Worm (Caenorhabditis elegans) whole organism, young adult: Measurements from ENCODE around the gene Y46G5A.47.

ENCODE experiments used
- D2030.7 ChIP-seq: fragments of 200-800 bp; sonication (Bioruptor generic); IDR thresholded peaks from 2 replicates; pipeline ENCODE4 v1.3.6; 2022; ENCODE audit warnings: missing genetic modification reagents, missing genetic modification characterization, missing compliant biosample characterization
- F23B12.7 ChIP-seq: sonication (generic microtip); optimal IDR thresholded peaks from 2 replicates; lab custom pipeline; 2017; ENCODE audit warnings: missing genetic modification characterization, mild to moderate bottlenecking, missing compliant biosample characterization, antibody characterized with exemption, moderate library complexity; ENCODE audit not compliant: insufficient read depth
- F33H1.4 ChIP-seq: fragments of 200-800 bp; sonication (Bioruptor generic); IDR thresholded peaks from 2 replicates; pipeline ENCODE4 v1.3.6; 2022; ENCODE audit warnings: missing genetic modification reagents, missing genetic modification characterization, missing compliant biosample characterization
- F49E8.2 ChIP-seq: sonication (generic microtip); optimal IDR thresholded peaks from 3 replicates; lab custom pipeline; 2017; ENCODE audit warnings: missing genetic modification characterization, mild to moderate bottlenecking, missing compliant biosample characterization, antibody characterized with exemption, moderate library complexity; ENCODE audit not compliant: insufficient read depth
- F57A8.1 ChIP-seq: fragments of 200-800 bp; sonication (Bioruptor generic); optimal IDR thresholded peaks from 2 replicates; lab custom pipeline; 2018; ENCODE audit warnings: mild to moderate bottlenecking, missing genetic modification characterization, moderate library complexity, missing compliant biosample characterization
- Y53F4B.3 ChIP-seq: fragments of 200-800 bp; sonication (Bioruptor generic); IDR thresholded peaks from 2 replicates; pipeline ENCODE4 v1.3.6; 2022; ENCODE audit warnings: missing genetic modification reagents, missing genetic modification characterization, missing compliant biosample characterization
- Y53G8AR.9 ChIP-seq: fragments of 200-800 bp; sonication (Bioruptor generic); conservative IDR thresholded peaks from 2 replicates; pipeline ENCODE4 v1.3.6; 2022; ENCODE audit warnings: missing genetic modification reagents, missing genetic modification characterization, missing compliant biosample characterization
- Y67H2A.10 ChIP-seq: fragments of 200-800 bp; sonication (Bioruptor generic); conservative IDR thresholded peaks from 2 replicates; pipeline ENCODE4 v1.3.6; 2022; ENCODE audit warnings: missing genetic modification reagents, missing genetic modification characterization, missing compliant biosample characterization
- Y95B8A.8 ChIP-seq: fragments of 200-800 bp; sonication (Bioruptor generic); IDR thresholded peaks from 2 replicates; pipeline ENCODE4 v1.3.6; 2022; ENCODE audit warnings: missing genetic modification reagents, missing genetic modification characterization, missing compliant biosample characterization
- ZK185.1 ChIP-seq: sonication (generic microtip); optimal IDR thresholded peaks from 2 replicates; lab custom pipeline; 2016; ENCODE audit warnings: mild to moderate bottlenecking, missing genetic modification characterization, missing compliant biosample characterization; ENCODE audit not compliant: poor library complexity, severe bottlenecking
- ama-1 ChIP-seq, 3 experiments: fragments of 150-350 bp in 1 of 3; sonication (generic microtip) in 2 of 3; optimal IDR thresholded peaks; 2 replicates each; lab custom pipeline; 2014 to 2018; ENCODE audit warnings: missing biosample characterization in 2 of 3, missing genetic modification characterization in 2 of 3, missing genetic modification reagents in 2 of 3
- atf-7 ChIP-seq: sonication (generic microtip); optimal IDR thresholded peaks from 2 replicates; lab custom pipeline; 2017; ENCODE audit warnings: mild to moderate bottlenecking, missing genetic modification characterization, missing compliant biosample characterization
- attf-3 ChIP-seq: fragments of 200-800 bp; sonication (Bioruptor generic); conservative IDR thresholded peaks from 2 replicates; pipeline ENCODE4 v1.3.6; 2022; ENCODE audit warnings: missing genetic modification reagents, missing genetic modification characterization, missing compliant biosample characterization
- bed-2 ChIP-seq: fragments of 200-800 bp; sonication (Bioruptor generic); IDR thresholded peaks from 2 replicates; pipeline ENCODE4 v1.3.6; 2022; ENCODE audit warnings: missing genetic modification reagents, missing genetic modification characterization, missing compliant biosample characterization
- ccch-3 ChIP-seq: fragments of 200-800 bp; sonication (Bioruptor generic); optimal IDR thresholded peaks from 2 replicates; lab custom pipeline; 2018; ENCODE audit warnings: mild to moderate bottlenecking, missing genetic modification characterization, missing compliant biosample characterization
- cebp-1 ChIP-seq, 2 experiments: fragments of 200-800 bp in 1 of 2; sonication (Bioruptor generic) in 1 of 2; sonication (generic microtip) in 1 of 2; IDR thresholded peaks in 1 of 2; optimal IDR thresholded peaks in 1 of 2; 2 replicates each; pipeline versions ENCODE4 v1.3.6 to Lab custom; 2017 to 2022; ENCODE audit warnings: missing compliant biosample characterization in 2 of 2, missing genetic modification characterization in 2 of 2, mild to moderate bottlenecking in 1 of 2, missing genetic modification reagents in 1 of 2, moderate library complexity in 1 of 2
- ceh-27 ChIP-seq: fragments of 200-800 bp; sonication (Bioruptor generic); optimal IDR thresholded peaks from 2 replicates; lab custom pipeline; 2018; ENCODE audit warnings: mild to moderate bottlenecking, missing genetic modification characterization, moderate library complexity, missing compliant biosample characterization
- ceh-40 ChIP-seq: fragments of 200-800 bp; sonication (Bioruptor generic); IDR thresholded peaks from 2 replicates; pipeline ENCODE4 v1.3.6; 2022; ENCODE audit warnings: missing genetic modification characterization, missing compliant biosample characterization
- dox-1 ChIP-seq: fragments of 200-800 bp; sonication (Bioruptor generic); IDR thresholded peaks from 2 replicates; pipeline ENCODE4 v1.3.6; 2022; ENCODE audit warnings: missing genetic modification reagents, missing genetic modification characterization, missing compliant biosample characterization
- dpff-1 ChIP-seq: sonication (generic microtip); optimal IDR thresholded peaks from 2 replicates; lab custom pipeline; 2017; ENCODE audit warnings: mild to moderate bottlenecking, missing genetic modification characterization, missing compliant biosample characterization
- dpl-1 ChIP-seq: fragments of 150-350 bp; optimal IDR thresholded peaks from 2 replicates; lab custom pipeline; 2014; ENCODE audit warnings: missing biosample characterization, missing genetic modification reagents, missing genetic modification characterization
- egl-44 ChIP-seq: fragments of 200-800 bp; sonication (Bioruptor generic); IDR thresholded peaks from 2 replicates; pipeline ENCODE4 v1.3.6; 2022; ENCODE audit warnings: missing genetic modification reagents, missing genetic modification characterization, missing compliant biosample characterization
- hlh-12 ChIP-seq: sonication (generic microtip); optimal IDR thresholded peaks from 2 replicates; lab custom pipeline; 2016; ENCODE audit warnings: missing genetic modification characterization, missing compliant biosample characterization
- hmg-20 ChIP-seq: fragments of 200-800 bp; sonication (Bioruptor generic); IDR thresholded peaks from 2 replicates; pipeline ENCODE4 v1.3.6; 2022; ENCODE audit warnings: missing genetic modification reagents, missing genetic modification characterization, missing compliant biosample characterization
- hsf-1 ChIP-seq: fragments of 200-800 bp; sonication (Bioruptor generic); IDR thresholded peaks from 2 replicates; pipeline ENCODE4 v1.3.6; 2022; ENCODE audit warnings: missing genetic modification reagents, missing genetic modification characterization, missing compliant biosample characterization
- lin-26 ChIP-seq: fragments of 200-800 bp; sonication (Bioruptor generic); IDR thresholded peaks from 2 replicates; pipeline ENCODE4 v1.3.6; 2022; ENCODE audit warnings: missing genetic modification reagents, missing genetic modification characterization, missing compliant biosample characterization
- lin-40 ChIP-seq: sonication (generic microtip); optimal IDR thresholded peaks from 2 replicates; lab custom pipeline; 2016; ENCODE audit warnings: missing genetic modification characterization, mild to moderate bottlenecking, missing compliant biosample characterization, missing genotype, missing genetic modification reagents
- lin-54 ChIP-seq: fragments of 200-800 bp; sonication (Bioruptor generic); optimal IDR thresholded peaks from 2 replicates; lab custom pipeline; 2018; ENCODE audit warnings: mild to moderate bottlenecking, missing genetic modification characterization, missing compliant biosample characterization
- lsy-27 ChIP-seq: sonication (generic microtip); optimal IDR thresholded peaks from 2 replicates; lab custom pipeline; 2017; ENCODE audit warnings: missing genetic modification characterization, mild to moderate bottlenecking, missing compliant biosample characterization, antibody characterized with exemption, missing genotype, borderline replicate concordance; ENCODE audit not compliant: insufficient read depth
- madf-10 ChIP-seq: sonication (generic microtip); optimal IDR thresholded peaks from 2 replicates; lab custom pipeline; 2016; ENCODE audit warnings: mild to moderate bottlenecking, missing genetic modification characterization, missing compliant biosample characterization
- madf-6 ChIP-seq: fragments of 200-800 bp; sonication (Bioruptor generic); IDR thresholded peaks from 2 replicates; pipeline ENCODE4 v1.3.6; 2022; ENCODE audit warnings: missing genetic modification reagents, missing genetic modification characterization, missing compliant biosample characterization
- madf-8 ChIP-seq: fragments of 200-800 bp; sonication (Bioruptor generic); conservative IDR thresholded peaks from 2 replicates; pipeline ENCODE4 v1.3.6; 2022; ENCODE audit warnings: missing genetic modification reagents, missing genetic modification characterization, missing compliant biosample characterization
- mes-4 ChIP-seq: sonication (generic microtip); optimal IDR thresholded peaks from 2 replicates; lab custom pipeline; 2016; ENCODE audit warnings: missing genotype, missing genetic modification characterization, missing compliant biosample characterization
- nfya-1 ChIP-seq: sonication (generic microtip); optimal IDR thresholded peaks from 2 replicates; lab custom pipeline; 2017; ENCODE audit warnings: antibody characterized with exemption, missing compliant biosample characterization, missing genetic modification characterization, borderline replicate concordance; ENCODE audit not compliant: insufficient read depth
- nfyb-1 ChIP-seq: fragments of 200-800 bp; sonication (Bioruptor generic); IDR thresholded peaks from 2 replicates; pipeline ENCODE4 v1.3.6; 2022; ENCODE audit warnings: missing genetic modification reagents, missing genetic modification characterization, missing compliant biosample characterization
- nhr-80 ChIP-seq: sonication (generic microtip); optimal IDR thresholded peaks from 2 replicates; lab custom pipeline; 2016; ENCODE audit warnings: missing genetic modification characterization, missing compliant biosample characterization
- pbrm-1 ChIP-seq: fragments of 200-800 bp; sonication (Bioruptor generic); IDR thresholded peaks from 2 replicates; pipeline ENCODE4 v1.3.6; 2022; ENCODE audit warnings: missing genetic modification reagents, missing genetic modification characterization, missing compliant biosample characterization
- pha-4 ChIP-seq: fragments of 150-350 bp; sonication (generic microtip); optimal IDR thresholded peaks from 2 replicates; lab custom pipeline; 2014; ENCODE audit warnings: missing biosample characterization, missing genetic modification reagents, missing genetic modification characterization
- sea-2 ChIP-seq: fragments of 200-800 bp; sonication (Bioruptor generic); IDR thresholded peaks from 2 replicates; pipeline ENCODE4 v1.3.6; 2022; ENCODE audit warnings: missing genetic modification characterization, missing compliant biosample characterization
- snpc-3.4 ChIP-seq: sonication (generic microtip); optimal IDR thresholded peaks from 2 replicates; lab custom pipeline; 2017; ENCODE audit warnings: missing genetic modification characterization, mild to moderate bottlenecking, missing compliant biosample characterization, antibody characterized with exemption, moderate library complexity, missing genotype, missing genetic modification reagents
- tbp1 ChIP-seq: fragments of 200-800 bp; sonication (Bioruptor generic); optimal IDR thresholded peaks from 2 replicates; lab custom pipeline; 2018; ENCODE audit warnings: mild to moderate bottlenecking, missing genetic modification characterization, missing compliant biosample characterization
- zfh-2 ChIP-seq: fragments of 200-800 bp; sonication (Bioruptor generic); conservative IDR thresholded peaks from 2 replicates; pipeline ENCODE4 v1.3.6; 2022; ENCODE audit warnings: missing genetic modification reagents, missing genetic modification characterization, missing compliant biosample characterization

The Y46G5A.47 gene

DNA sequence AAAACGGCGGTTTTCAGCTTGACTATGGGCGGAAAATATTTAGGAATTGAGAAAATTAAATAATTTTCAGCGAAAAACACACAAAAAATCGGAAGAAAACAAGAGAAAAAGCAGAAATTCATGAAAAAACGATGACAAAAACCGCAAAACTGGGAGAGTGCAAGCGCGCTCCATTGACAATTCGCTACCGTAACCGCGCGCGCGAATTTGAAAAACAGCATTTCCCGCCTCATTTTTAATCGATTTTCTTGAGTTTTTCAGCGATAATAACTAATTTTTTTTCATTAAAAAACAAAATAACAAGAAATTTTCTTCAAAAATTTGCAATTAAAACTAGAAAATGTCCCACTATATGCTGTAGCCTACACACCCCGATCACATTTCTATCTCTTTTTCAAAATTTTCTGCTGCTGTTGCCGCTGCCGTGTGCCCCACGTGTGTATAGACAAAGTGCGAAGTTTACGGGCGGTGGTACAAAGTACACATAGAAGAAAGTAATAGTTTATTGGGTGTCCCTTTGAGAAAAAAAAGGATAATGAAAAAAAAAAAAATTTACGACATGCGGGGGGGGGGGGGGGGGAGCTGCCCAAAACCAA, 5.1 kb downstream of the Y46G5A.47 start (continued):
- peak; percentile 75 for TF ChIP-seq snpc-3.4 (tag; lab: Kevin White, UChicago)
- peak; percentile 91 for TF ChIP-seq madf-8 (GFP tag; lab: Robert Waterston, UW)
- TF ChIP-seq madf-6, result peak; percentile 97
- no peak for TF ChIP-seq cebp-1 (GFP tag; IDR thresholded peaks at IDR 0.05; lab: Robert Waterston, UW)
- peak; percentile 36 for TF ChIP-seq cebp-1 (tag; optimal IDR thresholded peaks at IDR 0.05; lab: Kevin White, UChicago)
- peak; percentile 92 for TF ChIP-seq dpl-1
- TF ChIP-seq, all 124 proteins: peak for 39

ce11 chrII:12799364-12799763, 5.7 kb downstream of the Y46G5A.47 start:
- peak; percentile 79 for TF ChIP-seq hsf-1
- TF ChIP-seq hmg-20 (GFP tag; lab: Robert Waterston, UW), result no peak
- TF ChIP-seq, all 124 proteins: peak for 1

- TF ChIP-seq ZK185.1 (tag; lab: Kevin White, UChicago) (no peak), nfya-1 (tag; lab: Kevin White, UChicago) (no peak), nhr-80 (tag; lab: Kevin White, UChicago) (peak; percentile 90), lsy-27 (tag; lab: Kevin White, UChicago) (no peak), sea-2 (GFP tag; lab: Robert Waterston, UW) (0 out of 2 replicates have a peak, but pooled peaks have one; percentile 41), lin-40 (tag; lab: Kevin White, UChicago) (peak; percentile 88), Y53F4B.3 (GFP tag; lab: Robert Waterston, UW) (no peak), ccch-3 (GFP tag; lab: Kevin White, UChicago) (no peak), madf-10 (peak; percentile 48), ama-1 (optimal IDR thresholded peaks at IDR 0.05; lab: Kevin White, UChicago) (no peak), ama-1 (GFP tag; optimal IDR thresholded peaks at IDR 0.05; lab: Kevin White, UChicago) (no peak), F33H1.4 (GFP tag; lab: Robert Waterston, UW) (no peak), pha-4 (tag; lab: Kevin White, UChicago) (no peak), lin-26 (peak; percentile 68), D2030.7 (GFP tag; lab: Robert Waterston, UW) (no peak), pbrm-1 (GFP tag; lab: Robert Waterston, UW) (peak; percentile 83), F23B12.7 (tag; lab: Kevin White, UChicago) (no peak), Y53G8AR.9 (GFP tag; lab: Robert Waterston, UW) (peak; percentile 89), mes-4 (no peak), dpff-1 (no peak), lin-54 (GFP tag; lab: Kevin White, UChicago) (peak; percentile 61), Y95B8A.8 (no peak), egl-44 (GFP tag; lab: Robert Waterston, UW) (peak; percentile 87), nfyb-1 (GFP tag; lab: Robert Waterston, UW) (peak; percentile 82), atf-7 (tag; lab: Kevin White, UChicago) (peak; percentile 91), hlh-12 (tag; lab: Kevin White, UChicago) (no peak), ceh-27 (GFP tag; lab: Kevin White, UChicago) (peak; percentile 14), tbp1 (peak; percentile 67), Y67H2A.10 (GFP tag; lab: Robert Waterston, UW) (no peak), ceh-40 (GFP tag; lab: Robert Waterston, UW) (no peak), cebp-1 (GFP tag; IDR thresholded peaks at IDR 0.05; lab: Robert Waterston, UW) (peak; percentile 52; the same call in 1 of the 2 replicates), cebp-1 (tag; optimal IDR thresholded peaks at IDR 0.05; lab: Kevin White, UChicago) (peak; percentile 87), F57A8.1 (GFP tag; lab: Kevin White, UChicago) (no peak), hsf-1 (peak; percentile 42; the same call in 1 of the 2 replicates), attf-3 (GFP tag; lab: Robert Waterston, UW) (no peak), dox-1 (GFP tag; lab: Robert Waterston, UW) (peak; percentile 89), zfh-2 (GFP tag; lab: Robert Waterston, UW) (peak; percentile 91), F49E8.2 (no peak), bed-2 (no peak), dpl-1 (no peak)
These were observed 6.3 kb downstream of the Y46G5A.47 start for ce11 chrII:12798814-12799213.
